Worm (Caenorhabditis elegans): ENCODE measurements around the gene K08E7.5.

DNA sequence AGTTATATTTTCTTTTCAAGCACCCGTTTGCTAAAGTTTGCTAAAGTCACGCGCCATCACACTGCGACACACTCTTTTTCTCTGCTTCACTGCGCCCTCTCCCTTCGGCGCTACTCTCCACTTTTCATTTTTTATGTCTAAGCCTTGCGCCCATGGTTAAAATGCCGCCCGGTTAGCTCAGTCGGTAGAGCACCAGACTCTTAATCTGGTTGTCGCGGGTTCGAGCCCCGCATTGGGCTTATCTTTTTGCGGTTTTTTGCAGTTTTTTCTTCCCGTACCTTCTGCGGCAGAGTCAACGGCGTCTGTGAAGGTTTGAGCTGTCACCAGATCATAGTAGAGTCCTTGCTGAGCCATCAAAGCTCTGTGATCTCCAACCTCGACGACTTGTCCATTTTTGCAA, 21.4 kb downstream of the K08E7.5 start:
- no peak for TF ChIP-seq mab-5 (tag; optimal IDR thresholded peaks at IDR 0.05)
- no peak for TF ChIP-seq elt-3 (tag; optimal IDR thresholded peaks at IDR 0.05)
- TF ChIP-seq sptf-1 (tag; optimal IDR thresholded peaks at IDR 0.05) = peak; percentile 84
- peak; percentile 18 for TF ChIP-seq nhr-237 (tag; optimal IDR thresholded peaks at IDR 0.05)
- TF ChIP-seq unc-62 (GFP tag; optimal IDR thresholded peaks at IDR 0.05) = no peak
- TF ChIP-seq nhr-76 (tag; optimal IDR thresholded peaks at IDR 0.05) = no peak
- TF ChIP-seq ces-1 (GFP tag; optimal IDR thresholded peaks at IDR 0.05) = no peak
- TF ChIP-seq snpc-4 (tag; optimal IDR thresholded peaks at IDR 0.05) = no peak
